Worm (Caenorhabditis elegans) whole organism, L3 larva: ENCODE results near the gene spe-45.

Experiments used
- R02D3.7 ChIP-seq: fragments of 150-350 bp; optimal IDR thresholded peaks from 2 replicates; lab custom pipeline; 2014; ENCODE audit warnings: missing biosample characterization, missing genetic modification characterization
- ZK546.5 ChIP-seq: sonication (generic microtip); optimal IDR thresholded peaks from 2 replicates; lab custom pipeline; 2017; ENCODE audit warnings: missing biosample characterization, missing genetic modification characterization
- aly-2 ChIP-seq: fragments of 150-350 bp; optimal IDR thresholded peaks from 2 replicates; lab custom pipeline; 2014; ENCODE audit warnings: missing biosample characterization, missing genetic modification characterization
- ama-1 ChIP-seq: fragments of 150-350 bp; optimal IDR thresholded peaks from 2 replicates; lab custom pipeline; 2018
- ceh-16 ChIP-seq: sonication (generic microtip); optimal IDR thresholded peaks from 2 replicates; lab custom pipeline; 2017; ENCODE audit warnings: missing biosample characterization, missing genetic modification characterization
- ceh-28 ChIP-seq: fragments of 150-350 bp; optimal IDR thresholded peaks from 2 replicates; lab custom pipeline; 2014; ENCODE audit warnings: missing biosample characterization, missing genetic modification reagents, missing genetic modification characterization
- ceh-82 ChIP-seq: fragments of 150-350 bp; optimal IDR thresholded peaks from 2 replicates; lab custom pipeline; 2014; ENCODE audit warnings: missing biosample characterization, missing genetic modification characterization
- ceh-9 ChIP-seq: sonication (generic microtip); optimal IDR thresholded peaks from 2 replicates; lab custom pipeline; 2018; ENCODE audit warnings: missing biosample characterization, missing genetic modification characterization
- daf-12 ChIP-seq: fragments of 150-350 bp; optimal IDR thresholded peaks from 2 replicates; lab custom pipeline; 2014; ENCODE audit warnings: missing biosample characterization, missing genetic modification reagents, missing genetic modification characterization
- egl-27 ChIP-seq: sonication (generic microtip); optimal IDR thresholded peaks from 4 replicates; lab custom pipeline; 2017; ENCODE audit warnings: missing biosample characterization, missing genetic modification reagents, missing genetic modification characterization
- egl-5 ChIP-seq: fragments of 150-350 bp; optimal IDR thresholded peaks from 2 replicates; lab custom pipeline; 2017; ENCODE audit warnings: missing biosample characterization, missing genetic modification reagents, missing genetic modification characterization, inconsistent platforms
- elt-1 ChIP-seq: fragments of 150-350 bp; optimal IDR thresholded peaks from 2 replicates; lab custom pipeline; 2014; ENCODE audit warnings: missing biosample characterization, missing genetic modification characterization
- elt-2 ChIP-seq: sonication (generic microtip); optimal IDR thresholded peaks from 2 replicates; lab custom pipeline; 2016; ENCODE audit warnings: missing genetic modification reagents, mild to moderate bottlenecking, missing genetic modification characterization, missing compliant biosample characterization
- elt-3 ChIP-seq, 3 experiments: fragments of 150-350 bp in 1 of 3; sonication (generic microtip) in 2 of 3; optimal IDR thresholded peaks; 2 replicates in 2 of 3; 4 replicates in 1 of 3; lab custom pipeline; 2014 to 2017; ENCODE audit warnings: missing biosample characterization in 3 of 3, missing genetic modification characterization in 3 of 3
- eor-1 ChIP-seq, 2 experiments: fragments of 150-350 bp; optimal IDR thresholded peaks; 2 replicates each; lab custom pipeline; 2014 to 2018; ENCODE audit warnings: missing biosample characterization in 2 of 2, missing genetic modification characterization in 2 of 2
- fkh-10 ChIP-seq: sonication (generic microtip); optimal IDR thresholded peaks from 2 replicates; lab custom pipeline; 2017; ENCODE audit warnings: missing biosample characterization, missing genetic modification reagents, missing genetic modification characterization
- fkh-2 ChIP-seq: fragments of 150-350 bp; optimal IDR thresholded peaks from 2 replicates; lab custom pipeline; 2014; ENCODE audit warnings: missing biosample characterization, missing genetic modification reagents, missing genetic modification characterization
- fos-1 ChIP-seq: fragments of 150-350 bp; optimal IDR thresholded peaks from 2 replicates; lab custom pipeline; 2014; ENCODE audit warnings: missing biosample characterization, missing genetic modification characterization
- hmg-11 ChIP-seq: sonication (generic microtip); optimal IDR thresholded peaks from 2 replicates; lab custom pipeline; 2016; ENCODE audit warnings: missing genetic modification characterization, missing compliant biosample characterization
- jun-1 ChIP-seq: fragments of 150-350 bp; optimal IDR thresholded peaks from 2 replicates; lab custom pipeline; 2014; ENCODE audit warnings: missing biosample characterization, missing genetic modification reagents, missing genetic modification characterization
- lin-15B ChIP-seq: fragments of 150-350 bp; optimal IDR thresholded peaks from 2 replicates; lab custom pipeline; 2014; ENCODE audit warnings: missing biosample characterization, missing genetic modification characterization
- lin-39 ChIP-seq: fragments of 150-350 bp; optimal IDR thresholded peaks from 2 replicates; lab custom pipeline; 2018; ENCODE audit warnings: missing biosample characterization, missing genetic modification reagents, missing genetic modification characterization
- lsy-12 ChIP-seq: sonication (generic microtip); optimal IDR thresholded peaks from 2 replicates; lab custom pipeline; 2016; ENCODE audit warnings: mild to moderate bottlenecking, missing genetic modification characterization, missing compliant biosample characterization
- mdl-1 ChIP-seq: fragments of 150-350 bp; optimal IDR thresholded peaks from 2 replicates; lab custom pipeline; 2014; ENCODE audit warnings: missing biosample characterization, missing genetic modification characterization
- mml-1 ChIP-seq: fragments of 150-350 bp; sonication (generic microtip); optimal IDR thresholded peaks from 3 replicates; lab custom pipeline; 2014; ENCODE audit warnings: missing biosample characterization, missing genetic modification characterization
- nfya-1 ChIP-seq: sonication (generic microtip); optimal IDR thresholded peaks from 2 replicates; lab custom pipeline; 2017; ENCODE audit warnings: missing genetic modification characterization, mild to moderate bottlenecking, missing compliant biosample characterization, antibody characterized with exemption, moderate library complexity; ENCODE audit not compliant: insufficient read depth
- nhr-11 ChIP-seq: fragments of 150-350 bp; optimal IDR thresholded peaks from 2 replicates; lab custom pipeline; 2014; ENCODE audit warnings: missing biosample characterization, missing genetic modification characterization
- nhr-12 ChIP-seq: fragments of 150-350 bp; optimal IDR thresholded peaks from 2 replicates; lab custom pipeline; 2014; ENCODE audit warnings: missing biosample characterization, missing genetic modification characterization
- nhr-23 ChIP-seq: fragments of 150-350 bp; optimal IDR thresholded peaks from 2 replicates; lab custom pipeline; 2014; ENCODE audit warnings: missing biosample characterization, missing genetic modification reagents, missing genetic modification characterization
- nhr-237 ChIP-seq: fragments of 150-350 bp; optimal IDR thresholded peaks from 2 replicates; lab custom pipeline; 2014; ENCODE audit warnings: missing biosample characterization, missing genetic modification characterization
- nhr-25 ChIP-seq: sonication (generic microtip); optimal IDR thresholded peaks from 2 replicates; lab custom pipeline; 2017; ENCODE audit warnings: missing biosample characterization, missing genetic modification characterization
- nhr-28 ChIP-seq: fragments of 150-350 bp; optimal IDR thresholded peaks from 2 replicates; lab custom pipeline; 2014; ENCODE audit warnings: missing biosample characterization, missing genetic modification characterization
- nhr-43 ChIP-seq: sonication (generic microtip); optimal IDR thresholded peaks from 2 replicates; lab custom pipeline; 2016; ENCODE audit warnings: mild to moderate bottlenecking, missing genetic modification characterization, missing compliant biosample characterization; ENCODE audit not compliant: poor library complexity, severe bottlenecking
- nhr-67 ChIP-seq: fragments of 150-350 bp; optimal IDR thresholded peaks from 2 replicates; lab custom pipeline; 2014; ENCODE audit warnings: missing biosample characterization, missing genetic modification characterization
- nhr-76 ChIP-seq: fragments of 150-350 bp; sonication (generic microtip); optimal IDR thresholded peaks from 5 replicates; lab custom pipeline; 2014; ENCODE audit warnings: missing biosample characterization, missing genetic modification characterization
- nhr-77 ChIP-seq: fragments of 150-350 bp; optimal IDR thresholded peaks from 2 replicates; lab custom pipeline; 2014; ENCODE audit warnings: missing biosample characterization, missing genetic modification characterization
- pha-4 ChIP-seq: fragments of 150-350 bp; optimal IDR thresholded peaks from 2 replicates; lab custom pipeline; 2014; ENCODE audit warnings: missing biosample characterization, missing genetic modification reagents, missing genetic modification characterization
- pqm-1 ChIP-seq: fragments of 150-350 bp; optimal IDR thresholded peaks from 2 replicates; lab custom pipeline; 2017; ENCODE audit warnings: missing biosample characterization, missing genetic modification characterization, inconsistent platforms
- sea-2 ChIP-seq: fragments of 150-350 bp; sonication (generic microtip); optimal IDR thresholded peaks from 4 replicates; lab custom pipeline; 2014; ENCODE audit warnings: missing biosample characterization, missing genetic modification reagents, missing genetic modification characterization
- skn-1 ChIP-seq: fragments of 150-350 bp; optimal IDR thresholded peaks from 2 replicates; lab custom pipeline; 2014; ENCODE audit warnings: missing biosample characterization, missing genetic modification characterization
- snpc-4 ChIP-seq: fragments of 150-350 bp; optimal IDR thresholded peaks from 2 replicates; lab custom pipeline; 2014; ENCODE audit warnings: missing biosample characterization, missing genetic modification characterization
- tbx-2 ChIP-seq: sonication (generic microtip); optimal IDR thresholded peaks from 2 replicates; lab custom pipeline; 2016; ENCODE audit warnings: mild to moderate bottlenecking, missing genetic modification characterization, missing compliant biosample characterization
- unc-39 ChIP-seq: sonication (generic microtip); optimal IDR thresholded peaks from 4 replicates; lab custom pipeline; 2017; ENCODE audit warnings: missing biosample characterization, missing genetic modification characterization
- unc-62 ChIP-seq: fragments of 150-350 bp; sonication (generic microtip); optimal IDR thresholded peaks from 4 replicates; lab custom pipeline; 2014; ENCODE audit warnings: missing biosample characterization, missing genetic modification reagents, missing genetic modification characterization
- zag-1 ChIP-seq: fragments of 150-350 bp; optimal IDR thresholded peaks from 2 replicates; lab custom pipeline; 2014; ENCODE audit warnings: missing biosample characterization, missing genetic modification characterization
- ztf-11 ChIP-seq: fragments of 150-350 bp; optimal IDR thresholded peaks from 2 replicates; lab custom pipeline; 2014; ENCODE audit warnings: missing biosample characterization, missing genetic modification characterization
- ztf-4 ChIP-seq: fragments of 150-350 bp; optimal IDR thresholded peaks from 2 replicates; lab custom pipeline; 2014; ENCODE audit warnings: missing biosample characterization, missing genetic modification characterization

Gene spe-45

ce11 chrIV:12376021-12376420 lies 13.9 kb downstream of the spe-45 start, which contains the start of gene atz-1:
atz-1 (minus strand) TSS chrIV:12376121.
- TF ChIP-seq ceh-82 (tag; lab: Kevin White, UChicago) (no peak), fkh-2 (tag; lab: Kevin White, UChicago) (no peak), ztf-4 (tag; lab: Kevin White, UChicago) (no peak), ama-1 (lab: Kevin White, UChicago) (no peak), unc-62 (GFP tag; lab: Kevin White, UChicago) (no peak), nhr-43 (tag; lab: Kevin White, UChicago) (no peak), pha-4 (no peak), tbx-2 (tag; lab: Kevin White, UChicago) (no peak), zag-1 (tag; lab: Kevin White, UChicago) (no peak), nhr-28 (tag; lab: Kevin White, UChicago) (no peak), pqm-1 (tag; lab: Kevin White, UChicago) (no peak)
- TF ChIP-seq, all 47 proteins: peak for 0

ce11 chrIV:12371879-12372278 lies 18.0 kb downstream of the spe-45 start, which contains the start of gene wdr-46:
wdr-46 (plus strand) TSS chrIV:12372253.
- TF ChIP-seq nfya-1 (tag; lab: Kevin White, UChicago) (peak; percentile 95), sea-2 (GFP tag; lab: Kevin White, UChicago) (no peak), mml-1 (tag; lab: Kevin White, UChicago) (no peak), daf-12 (tag; lab: Kevin White, UChicago) (no peak), snpc-4 (tag; lab: Kevin White, UChicago) (no peak), pha-4 (peak; percentile 87), aly-2 (tag; lab: Kevin White, UChicago) (no peak), nhr-28 (tag; lab: Kevin White, UChicago) (no peak), elt-3 (tag; optimal IDR thresholded peaks at IDR 0.05; lab: Kevin White, UChicago) (no peak), skn-1 (tag; lab: Kevin White, UChicago) (peak; percentile 7), nhr-76 (tag; lab: Kevin White, UChicago) (no peak), elt-2 (tag; lab: Kevin White, UChicago) (peak; percentile 38), ztf-11 (tag; lab: Kevin White, UChicago) (no peak), nhr-11 (tag; lab: Kevin White, UChicago) (no peak), egl-5 (tag; lab: Kevin White, UChicago) (peak; percentile 31), nhr-237 (tag; lab: Kevin White, UChicago) (no peak), mdl-1 (no peak), ceh-82 (tag; lab: Kevin White, UChicago) (peak; percentile 62), ama-1 (lab: Kevin White, UChicago) (peak; percentile 77), hmg-11 (no peak), nhr-67 (tag; lab: Kevin White, UChicago) (no peak), unc-39 (tag; lab: Kevin White, UChicago) (no peak), nhr-12 (tag; lab: Kevin White, UChicago) (no peak), ceh-16 (tag; lab: Kevin White, UChicago) (no peak), fos-1 (no peak), ztf-4 (tag; lab: Kevin White, UChicago) (no peak), ceh-28 (tag; lab: Kevin White, UChicago) (peak; percentile 62), fkh-2 (tag; lab: Kevin White, UChicago) (no peak), tbx-2 (tag; lab: Kevin White, UChicago) (peak; percentile 54), pqm-1 (tag; lab: Kevin White, UChicago) (peak; percentile 57), fkh-10 (GFP tag; lab: Kevin White, UChicago) (no peak), nhr-77 (peak; percentile 37), unc-62 (GFP tag; lab: Kevin White, UChicago) (no peak), ZK546.5 (tag; lab: Kevin White, UChicago) (peak; percentile 38), egl-27 (tag; lab: Kevin White, UChicago) (peak; percentile 33), lin-39 (peak; percentile 40), nhr-23 (tag; lab: Kevin White, UChicago) (peak; percentile 82), lsy-12 (peak; percentile 64), eor-1 (tag; optimal IDR thresholded peaks at IDR 0.05; lab: Kevin White, UChicago) (no peak), nhr-43 (tag; lab: Kevin White, UChicago) (peak; percentile 87), zag-1 (tag; lab: Kevin White, UChicago) (no peak), elt-1 (peak; percentile 19), R02D3.7 (tag; lab: Kevin White, UChicago) (peak; percentile 80), lin-15B (tag; lab: Kevin White, UChicago) (peak; percentile 79), jun-1 (tag; lab: Kevin White, UChicago) (peak; percentile 71), ceh-9 (no peak), nhr-25 (tag; lab: Kevin White, UChicago) (peak; percentile 72)
